Fruit fly (Drosophila melanogaster) whole organism: ENCODE results near the gene CG9518.

Experiments
- CG8478 ChIP-seq: fragments of >200 bp; optimal IDR thresholded peaks from 2 replicates; lab custom pipeline; 2018; ENCODE audit warnings: inconsistent platforms
- pan ChIP-seq: fragments of >200 bp; optimal IDR thresholded peaks from 2 replicates; lab custom pipeline; 2017
- usp ChIP-seq: fragments of >200 bp; optimal IDR thresholded peaks from 2 replicates; lab custom pipeline; 2017; ENCODE audit warnings: missing biosample characterization, missing genetic modification characterization, mixed read lengths

DNA sequence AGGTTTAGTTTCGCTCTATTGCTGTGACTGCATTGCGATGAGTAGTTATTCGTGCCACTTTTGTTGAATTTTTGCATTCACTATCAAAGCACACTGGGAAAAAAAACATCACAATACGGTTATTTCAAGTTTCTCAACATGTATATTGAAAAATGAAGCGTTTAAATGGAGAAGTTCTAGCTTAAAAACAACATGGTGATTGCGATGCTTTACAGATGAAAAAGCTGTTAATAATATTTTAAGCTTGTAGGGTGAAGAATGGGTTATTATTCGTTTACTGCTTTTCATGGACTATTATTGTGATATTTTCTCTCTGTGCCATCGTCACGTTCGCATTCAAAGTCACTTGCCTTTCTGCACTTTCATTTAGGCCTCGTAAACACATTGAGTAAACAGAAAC lies 25.3 kb upstream of the CG9518 start:
- TF ChIP-seq pan (lab: Kevin White, UChicago): no peak
- TF ChIP-seq CG8478: no peak
- no peak for TF ChIP-seq usp (GFP tag; lab: Kevin White, UChicago)
